Fruit fly (Drosophila melanogaster): ENCODE measurements around the gene CG42512.

DNA sequence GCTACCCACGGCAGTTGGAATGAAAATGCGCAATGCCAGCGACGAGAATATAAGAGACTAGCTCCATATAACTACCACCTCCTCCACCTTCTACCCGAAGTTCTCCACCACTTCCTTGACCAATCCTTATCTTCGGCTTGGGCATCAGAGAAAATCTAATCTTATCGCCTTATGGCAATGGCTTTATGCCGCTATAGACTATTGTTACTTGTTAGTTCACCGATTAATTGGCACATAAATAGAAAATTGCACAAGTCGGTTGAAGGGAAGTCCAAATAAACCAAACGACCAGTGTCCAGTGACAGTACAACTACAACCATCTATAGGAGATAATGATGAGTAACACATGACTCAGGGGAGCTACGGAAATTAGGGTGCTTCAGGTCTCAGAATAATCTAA, 50.8 kb downstream of the CG42512 start, which contains the start of gene sphe:
- no peak for TF ChIP-seq CG8478 (optimal IDR thresholded peaks at IDR 0.05)
- no peak for TF ChIP-seq usp (GFP tag; optimal IDR thresholded peaks at IDR 0.05)
- TF ChIP-seq pan (optimal IDR thresholded peaks at IDR 0.05): no peak
- no peak for TF ChIP-seq psq (optimal IDR thresholded peaks at IDR 0.05)

Data from whole organism.